Comparison of ENCODE assay signal across 5 worm cellular contexts in the genomic region with DNA sequence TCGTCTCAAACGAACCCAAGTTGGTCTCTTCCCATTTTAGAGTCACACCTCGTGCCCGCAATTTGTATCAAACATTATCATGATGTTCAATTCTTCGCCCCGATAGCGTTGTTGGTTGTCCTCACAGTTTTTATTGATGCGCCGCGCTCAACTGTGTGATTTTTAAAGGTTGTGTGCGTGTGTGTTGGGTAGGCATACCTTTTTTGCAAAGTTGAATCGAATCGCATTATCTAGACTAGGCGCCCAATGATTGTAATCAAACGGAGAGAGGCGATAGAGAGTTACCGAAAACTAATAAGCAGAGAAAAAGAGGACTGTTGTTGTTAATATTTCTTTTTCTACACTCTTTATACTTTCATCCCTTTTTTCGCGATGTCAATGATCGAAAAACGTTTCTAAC.
A peak's percentile ranks its signal among the peaks of the same experiment; 100 is the strongest.
TF ChIP-seq lines count a peak whose summit lies in the region.

No protein-coding gene starts in this region.

TF ChIP-seq in whole organism, L1 larva, 84 proteins besides CTCF, POLR2A, EP300 and RAD21 (continues in another document):
- TF ChIP-seq fkh-10 (GFP tag; optimal IDR thresholded peaks at IDR 0.05; lab: Kevin White, UChicago) (no peak), F16B12.6 (tag; optimal IDR thresholded peaks at IDR 0.05; lab: Kevin White, UChicago) (no peak), ceh-90 (tag; optimal IDR thresholded peaks at IDR 0.05; lab: Kevin White, UChicago) (no peak), efl-1 (optimal IDR thresholded peaks at IDR 0.05; lab: Kevin White, UChicago) (no peak), efl-1 (GFP tag; optimal IDR thresholded peaks at IDR 0.05 in 1 of 2; lab: Kevin White, UChicago) (peak in 1 of 2 experiments; percentile 34), unc-62 (GFP tag; optimal IDR thresholded peaks at IDR 0.05; lab: Kevin White, UChicago) (no peak), C34B4.2 (tag; optimal IDR thresholded peaks at IDR 0.05; lab: Kevin White, UChicago) (no peak), nhr-237 (tag; optimal IDR thresholded peaks at IDR 0.05; lab: Kevin White, UChicago) (no peak), lsy-2 (tag; optimal IDR thresholded peaks at IDR 0.05; lab: Kevin White, UChicago) (no peak), pqm-1 (tag; optimal IDR thresholded peaks at IDR 0.05; lab: Kevin White, UChicago) (no peak), snpc-4 (tag; optimal IDR thresholded peaks at IDR 0.05; lab: Kevin White, UChicago) (no peak), unc-130 (tag; optimal IDR thresholded peaks at IDR 0.05; lab: Kevin White, UChicago) (peak; percentile 20), pag-3 (tag; optimal IDR thresholded peaks at IDR 0.05; lab: Kevin White, UChicago; ENCODE audit: borderline replicate concordance, insufficient read depth) (no peak), isw-1 (GFP tag; IDR thresholded peaks at IDR 0.05; lab: Robert Waterston, UW) (no peak), tbx-2 (tag; optimal IDR thresholded peaks at IDR 0.05; lab: Kevin White, UChicago) (peak; percentile 18), aly-2 (tag; optimal IDR thresholded peaks at IDR 0.05; lab: Kevin White, UChicago) (no peak), ceh-8 (GFP tag; optimal IDR thresholded peaks at IDR 0.05; lab: Kevin White, UChicago) (no peak), dpl-1 (GFP tag; optimal IDR thresholded peaks at IDR 0.05; lab: Kevin White, UChicago) (no peak)

TF ChIP-seq in whole organism, L2 larva, 48 proteins besides CTCF, POLR2A, EP300 and RAD21:
- TF ChIP-seq fos-1 (tag; optimal IDR thresholded peaks at IDR 0.05; lab: Kevin White, UChicago), result peak; percentile 7
- peak; percentile 65 for TF ChIP-seq sma-9 (GFP tag; optimal IDR thresholded peaks at IDR 0.05; lab: Kevin White, UChicago)
- no peak for TF ChIP-seq sma-9 (tag; optimal IDR thresholded peaks at IDR 0.05; lab: Kevin White, UChicago)
- TF ChIP-seq nhr-237 (tag; optimal IDR thresholded peaks at IDR 0.05; lab: Kevin White, UChicago), result no peak
- TF ChIP-seq crh-2 (tag; optimal IDR thresholded peaks at IDR 0.05; lab: Kevin White, UChicago), result no peak
- TF ChIP-seq F13H6.1 (tag; optimal IDR thresholded peaks at IDR 0.05; lab: Kevin White, UChicago), result peak; percentile 13
- TF ChIP-seq nhr-25 (tag; optimal IDR thresholded peaks at IDR 0.05; lab: Kevin White, UChicago), result peak; percentile 19
- TF ChIP-seq Y55F3AM.14 (GFP tag; optimal IDR thresholded peaks at IDR 0.05; lab: Kevin White, UChicago), result no peak
- TF ChIP-seq R02D3.7 (tag; optimal IDR thresholded peaks at IDR 0.05; lab: Kevin White, UChicago), result no peak
- no peak for TF ChIP-seq nhr-12 (tag; optimal IDR thresholded peaks at IDR 0.05; lab: Kevin White, UChicago)
- TF ChIP-seq alr-1 (tag; optimal IDR thresholded peaks at IDR 0.05; lab: Kevin White, UChicago), result no peak
- peak; percentile 60 for TF ChIP-seq sma-3 (GFP tag; optimal IDR thresholded peaks at IDR 0.05; lab: Kevin White, UChicago)
- TF ChIP-seq gmeb-1 (tag; optimal IDR thresholded peaks at IDR 0.05; lab: Kevin White, UChicago), result peak; percentile 51
- peak; percentile 42 for TF ChIP-seq nhr-129 (tag; optimal IDR thresholded peaks at IDR 0.05; lab: Kevin White, UChicago)

TF ChIP-seq in whole organism, L3 larva, 47 proteins besides CTCF, POLR2A, EP300 and RAD21:
- TF ChIP-seq pqm-1 (tag; optimal IDR thresholded peaks at IDR 0.05; lab: Kevin White, UChicago) (peak; percentile 48), elt-1 (tag; optimal IDR thresholded peaks at IDR 0.05; lab: Kevin White, UChicago) (peak; percentile 10), nhr-67 (tag; optimal IDR thresholded peaks at IDR 0.05; lab: Kevin White, UChicago) (no peak), egl-27 (tag; optimal IDR thresholded peaks at IDR 0.05; lab: Kevin White, UChicago) (no peak), eor-1 (tag; optimal IDR thresholded peaks at IDR 0.05; lab: Kevin White, UChicago) (no peak), nhr-23 (tag; optimal IDR thresholded peaks at IDR 0.05; lab: Kevin White, UChicago) (peak; percentile 29), elt-2 (tag; optimal IDR thresholded peaks at IDR 0.05; lab: Kevin White, UChicago) (peak; percentile 77), ceh-28 (tag; optimal IDR thresholded peaks at IDR 0.05; lab: Kevin White, UChicago) (peak; percentile 9), nhr-11 (tag; optimal IDR thresholded peaks at IDR 0.05; lab: Kevin White, UChicago) (no peak), pha-4 (tag; optimal IDR thresholded peaks at IDR 0.05; lab: Kevin White, UChicago) (peak; percentile 50), snpc-4 (tag; optimal IDR thresholded peaks at IDR 0.05; lab: Kevin White, UChicago) (no peak)

TF ChIP-seq in whole organism, L4 larva, 104 proteins besides CTCF, POLR2A, EP300 and RAD21 (continues in another document):
- TF ChIP-seq unc-62 (GFP tag; optimal IDR thresholded peaks at IDR 0.05 in 1 of 2; lab: Kevin White, UChicago), result no peak
- no peak for TF ChIP-seq unc-62 (tag; optimal IDR thresholded peaks at IDR 0.05; lab: Kevin White, UChicago)
- TF ChIP-seq hlh-30 (tag; optimal IDR thresholded peaks at IDR 0.05; lab: Kevin White, UChicago; ENCODE audit: insufficient read depth), result no peak
- no peak for TF ChIP-seq dpl-1 (GFP tag; optimal IDR thresholded peaks at IDR 0.05; lab: Kevin White, UChicago)
- no peak for TF ChIP-seq F10B5.3 (tag; optimal IDR thresholded peaks at IDR 0.05; lab: Kevin White, UChicago)
- TF ChIP-seq cey-2 (tag; optimal IDR thresholded peaks at IDR 0.05; lab: Kevin White, UChicago; ENCODE audit: borderline replicate concordance, insufficient read depth), result no peak
- TF ChIP-seq nhr-42 (GFP tag; IDR thresholded peaks at IDR 0.05; lab: Robert Waterston, UW), result no peak
- TF ChIP-seq tra-1 (GFP tag; IDR thresholded peaks at IDR 0.05; lab: Robert Waterston, UW), result no peak
- no peak for TF ChIP-seq egl-27 (tag; optimal IDR thresholded peaks at IDR 0.05; lab: Kevin White, UChicago)
- TF ChIP-seq daf-16 (GFP tag; optimal IDR thresholded peaks at IDR 0.05; lab: Kevin White, UChicago), result no peak
- TF ChIP-seq daf-16 (tag; optimal IDR thresholded peaks at IDR 0.05; lab: Kevin White, UChicago), result peak; percentile 83
- peak; percentile 31 for TF ChIP-seq pqm-1 (tag; optimal IDR thresholded peaks at IDR 0.05; lab: Kevin White, UChicago)
- TF ChIP-seq zfp-2 (tag; optimal IDR thresholded peaks at IDR 0.05; lab: Kevin White, UChicago), result no peak
- peak; percentile 82 for TF ChIP-seq nhr-48 (tag; optimal IDR thresholded peaks at IDR 0.05; lab: Kevin White, UChicago)
- no peak for TF ChIP-seq spr-3 (GFP tag; optimal IDR thresholded peaks at IDR 0.05; lab: Kevin White, UChicago)
- TF ChIP-seq dmd-9 (GFP tag; IDR thresholded peaks at IDR 0.05; lab: Robert Waterston, UW), result no peak
- no peak for TF ChIP-seq sdz-12 (GFP tag; optimal IDR thresholded peaks at IDR 0.05; lab: Kevin White, UChicago)
- TF ChIP-seq php-3 (GFP tag; IDR thresholded peaks at IDR 0.05; lab: Robert Waterston, UW), result peak; percentile 56; the same call in 1 of the 2 replicates
- TF ChIP-seq ZK337.2 (GFP tag; IDR thresholded peaks at IDR 0.05; lab: Robert Waterston, UW), result no peak
- 0 out of 2 replicates have a peak, but pooled peaks have one; percentile 14 for TF ChIP-seq T26A8.4 (GFP tag; IDR thresholded peaks at IDR 0.05; lab: Robert Waterston, UW)
- no peak for TF ChIP-seq zag-1 (tag; optimal IDR thresholded peaks at IDR 0.05; lab: Kevin White, UChicago)
- peak; percentile 53 for TF ChIP-seq nhr-28 (tag; optimal IDR thresholded peaks at IDR 0.05; lab: Kevin White, UChicago)
- no peak for TF ChIP-seq fkh-10 (GFP tag; optimal IDR thresholded peaks at IDR 0.05; lab: Kevin White, UChicago)
- TF ChIP-seq zip-2 (tag; optimal IDR thresholded peaks at IDR 0.05; lab: Kevin White, UChicago), result no peak
- no peak for TF ChIP-seq F44E2.7 (GFP tag; IDR thresholded peaks at IDR 0.05; lab: Robert Waterston, UW)

TF ChIP-seq in whole organism, young adult, 124 proteins besides CTCF, POLR2A, EP300 and RAD21:
- TF ChIP-seq C06A6.2 (GFP tag; conservative IDR thresholded peaks at IDR 0.05; lab: Robert Waterston, UW) (no peak), bed-1 (GFP tag; IDR thresholded peaks at IDR 0.05; lab: Robert Waterston, UW) (no peak), somi-1 (GFP tag; optimal IDR thresholded peaks at IDR 0.05; lab: Kevin White, UChicago) (peak; percentile 20), lin-40 (tag; optimal IDR thresholded peaks at IDR 0.05; lab: Kevin White, UChicago) (peak; percentile 39), hmg-20 (GFP tag; IDR thresholded peaks at IDR 0.05; lab: Robert Waterston, UW) (no peak), mel-28 (tag; optimal IDR thresholded peaks at IDR 0.05; lab: Kevin White, UChicago; ENCODE audit: borderline replicate concordance) (no peak), lin-26 (GFP tag; IDR thresholded peaks at IDR 0.05; lab: Robert Waterston, UW) (peak; percentile 37; the same call in 1 of the 2 replicates), him-1 (tag; optimal IDR thresholded peaks at IDR 0.05; lab: Kevin White, UChicago) (no peak), B0336.3 (GFP tag; IDR thresholded peaks at IDR 0.05; lab: Robert Waterston, UW) (0 out of 2 replicates have a peak, but pooled peaks have one; percentile 31), atf-7 (tag; optimal IDR thresholded peaks at IDR 0.05; lab: Kevin White, UChicago) (peak; percentile 18), nhr-80 (tag; optimal IDR thresholded peaks at IDR 0.05; lab: Kevin White, UChicago) (peak; percentile 73)
